Worm (Caenorhabditis elegans): Measurements from ENCODE around the gene fipr-25.

- TF ChIP-seq ztf-29 (GFP tag; IDR thresholded peaks at IDR 0.05), result no peak
- TF ChIP-seq tab-1 (GFP tag; IDR thresholded peaks at IDR 0.05), result no peak
- no peak for TF ChIP-seq T22C8.4 (GFP tag; IDR thresholded peaks at IDR 0.05)
- TF ChIP-seq med-1 (GFP tag; optimal IDR thresholded peaks at IDR 0.05; ENCODE audit: insufficient read depth), result no peak
- no peak for TF ChIP-seq klf-2 (GFP tag; conservative IDR thresholded peaks at IDR 0.05)
Observed at ce11 chrV:1943465-1943864, 13.7 kb upstream of the fipr-25 start.
